Worm (Caenorhabditis elegans) whole organism, L1 larva: Measurements from ENCODE around the gene noa-1.
A peak's percentile ranks its signal among the peaks of the same experiment; 100 is the strongest.

Experiments
- C04F5.9 ChIP-seq: sonication (generic microtip); optimal IDR thresholded peaks from 2 replicates; lab custom pipeline; 2016; ENCODE audit warnings: missing genetic modification characterization, missing compliant biosample characterization
- C16A3.4 ChIP-seq: fragments of 150-350 bp; optimal IDR thresholded peaks from 2 replicates; lab custom pipeline; 2014; ENCODE audit warnings: missing biosample characterization, missing genetic modification characterization
- C34B4.2 ChIP-seq: sonication (generic microtip); optimal IDR thresholded peaks from 2 replicates; lab custom pipeline; 2017; ENCODE audit warnings: mild to moderate bottlenecking, missing genetic modification characterization, missing compliant biosample characterization
- aha-1 ChIP-seq: fragments of 150-350 bp; optimal IDR thresholded peaks from 2 replicates; lab custom pipeline; 2014; ENCODE audit warnings: missing biosample characterization, missing genetic modification characterization
- aly-2 ChIP-seq: fragments of 150-350 bp; optimal IDR thresholded peaks from 2 replicates; lab custom pipeline; 2014; ENCODE audit warnings: missing biosample characterization, missing genetic modification characterization
- ama-1 ChIP-seq: fragments of 150-350 bp; optimal IDR thresholded peaks from 2 replicates; lab custom pipeline; 2014
- blmp-1 ChIP-seq: fragments of 150-350 bp; optimal IDR thresholded peaks from 2 replicates; lab custom pipeline; 2014; ENCODE audit warnings: missing biosample characterization, missing genetic modification characterization
- ceh-8 ChIP-seq: fragments of 200-800 bp; sonication (Bioruptor generic); optimal IDR thresholded peaks from 2 replicates; lab custom pipeline; 2018; ENCODE audit warnings: mild to moderate bottlenecking, missing genetic modification characterization, moderate library complexity, missing compliant biosample characterization
- ceh-82 ChIP-seq, 3 experiments: fragments of 150-350 bp in 1 of 3; sonication (generic microtip) in 2 of 3; optimal IDR thresholded peaks; 2 replicates each; lab custom pipeline; 2014 to 2017; ENCODE audit warnings: missing biosample characterization in 3 of 3, missing genetic modification characterization in 3 of 3
- ceh-88 ChIP-seq: fragments of 200-800 bp; sonication (Bioruptor generic); IDR thresholded peaks from 2 replicates; pipeline ENCODE4 v1.3.6; 2022; ENCODE audit warnings: missing genetic modification characterization, missing compliant biosample characterization
- ceh-90 ChIP-seq: sonication (generic microtip); optimal IDR thresholded peaks from 2 replicates; lab custom pipeline; 2016; ENCODE audit warnings: missing genetic modification characterization, missing compliant biosample characterization
- dpl-1 ChIP-seq, 3 experiments: fragments of 150-350 bp in 2 of 3; sonication (generic microtip) in 1 of 3; optimal IDR thresholded peaks; 2 replicates each; lab custom pipeline; 2014 to 2017; ENCODE audit warnings: missing biosample characterization in 3 of 3, missing genetic modification characterization in 3 of 3, missing genetic modification reagents in 3 of 3
- dsc-1 ChIP-seq: sonication (generic microtip); optimal IDR thresholded peaks from 2 replicates; lab custom pipeline; 2016; ENCODE audit warnings: mild to moderate bottlenecking, missing genetic modification characterization, missing compliant biosample characterization
- efl-1 ChIP-seq, 4 experiments: fragments of 150-350 bp; optimal IDR thresholded peaks in 3 of 4; peaks in 1 of 4; 1 replicate in 1 of 4; 2 replicates in 3 of 4; lab custom pipeline; 2014; ENCODE audit warnings: missing biosample characterization in 2 of 4, missing genetic modification characterization in 2 of 4, missing genetic modification reagents in 2 of 4
- egl-13 ChIP-seq: sonication (generic microtip); optimal IDR thresholded peaks from 2 replicates; lab custom pipeline; 2016; ENCODE audit warnings: missing genotype, missing genetic modification reagents, missing genetic modification characterization, missing compliant biosample characterization
- elt-2 ChIP-seq: sonication (generic microtip); optimal IDR thresholded peaks from 2 replicates; lab custom pipeline; 2016; ENCODE audit warnings: missing genetic modification characterization, mild to moderate bottlenecking, inconsistent platforms, missing compliant biosample characterization, missing genetic modification reagents
- fkh-8 ChIP-seq: sonication (generic microtip); optimal IDR thresholded peaks from 2 replicates; lab custom pipeline; 2016; ENCODE audit warnings: mild to moderate bottlenecking, missing genetic modification characterization, missing compliant biosample characterization
- fos-1 ChIP-seq: fragments of 150-350 bp; optimal IDR thresholded peaks from 2 replicates; lab custom pipeline; 2014; ENCODE audit warnings: missing biosample characterization, missing genetic modification characterization
- hlh-4 ChIP-seq: sonication (generic microtip); optimal IDR thresholded peaks from 2 replicates; lab custom pipeline; 2016; ENCODE audit warnings: mild to moderate bottlenecking, missing genetic modification characterization, missing compliant biosample characterization
- hpl-2 ChIP-seq: fragments of 150-350 bp; optimal IDR thresholded peaks from 2 replicates; lab custom pipeline; 2014; ENCODE audit warnings: missing biosample characterization, missing genetic modification reagents, missing genetic modification characterization
- isw-1 ChIP-seq: fragments of 200-800 bp; sonication (Bioruptor generic); IDR thresholded peaks from 2 replicates; pipeline ENCODE4 v1.3.6; 2022; ENCODE audit warnings: missing genetic modification characterization, missing compliant biosample characterization
- jun-1 ChIP-seq: fragments of 150-350 bp; optimal IDR thresholded peaks from 2 replicates; lab custom pipeline; 2014; ENCODE audit warnings: missing biosample characterization, missing genetic modification reagents, missing genetic modification characterization
- lin-13 ChIP-seq: fragments of 150-350 bp; optimal IDR thresholded peaks from 2 replicates; lab custom pipeline; 2014; ENCODE audit warnings: missing biosample characterization, missing genetic modification reagents, missing genetic modification characterization
- lin-14 ChIP-seq: fragments of 200-800 bp; sonication (Bioruptor generic); optimal IDR thresholded peaks from 2 replicates; lab custom pipeline; 2018; ENCODE audit warnings: mild to moderate bottlenecking, missing genetic modification characterization, moderate library complexity, missing compliant biosample characterization
- lin-15B ChIP-seq: fragments of 150-350 bp; sonication (generic microtip); optimal IDR thresholded peaks from 3 replicates; lab custom pipeline; 2014; ENCODE audit warnings: missing biosample characterization, missing genetic modification characterization
- lin-35 ChIP-seq, 2 experiments: fragments of 150-350 bp; optimal IDR thresholded peaks; 2 replicates each; lab custom pipeline; 2014; ENCODE audit warnings: missing biosample characterization in 2 of 2, missing genetic modification characterization in 2 of 2, missing genetic modification reagents in 2 of 2
- lin-39 ChIP-seq: fragments of 150-350 bp; optimal IDR thresholded peaks from 2 replicates; lab custom pipeline; 2014; ENCODE audit warnings: missing biosample characterization, missing genetic modification reagents, missing genetic modification characterization
- lsy-2 ChIP-seq, 2 experiments: fragments of 150-350 bp; optimal IDR thresholded peaks; 2 replicates each; lab custom pipeline; 2014; ENCODE audit warnings: missing biosample characterization in 2 of 2, missing genetic modification characterization in 2 of 2
- mab-9 ChIP-seq: fragments of 200-800 bp; sonication (Bioruptor generic); IDR thresholded peaks from 2 replicates; pipeline ENCODE4 v1.3.6; 2022; ENCODE audit warnings: missing genetic modification reagents, missing genetic modification characterization, missing compliant biosample characterization
- mef-2 ChIP-seq: fragments of 150-350 bp; optimal IDR thresholded peaks from 2 replicates; lab custom pipeline; 2014; ENCODE audit warnings: missing biosample characterization, missing genetic modification characterization
- nhr-12 ChIP-seq: sonication (generic microtip); optimal IDR thresholded peaks from 2 replicates; lab custom pipeline; 2017; ENCODE audit warnings: missing biosample characterization, missing genetic modification characterization
- nhr-19 ChIP-seq: fragments of 200-800 bp; sonication (Bioruptor generic); conservative IDR thresholded peaks from 2 replicates; pipeline ENCODE4 v1.3.6; 2022; ENCODE audit warnings: missing genetic modification characterization, missing compliant biosample characterization
- nhr-20 ChIP-seq: sonication (generic microtip); optimal IDR thresholded peaks from 2 replicates; lab custom pipeline; 2016; ENCODE audit warnings: mild to moderate bottlenecking, missing genetic modification characterization, missing compliant biosample characterization
- nhr-237 ChIP-seq: fragments of 150-350 bp; optimal IDR thresholded peaks from 2 replicates; lab custom pipeline; 2014; ENCODE audit warnings: missing biosample characterization, missing genetic modification characterization
- nhr-28 ChIP-seq: fragments of 150-350 bp; optimal IDR thresholded peaks from 2 replicates; lab custom pipeline; 2014; ENCODE audit warnings: missing biosample characterization, missing genetic modification characterization
- nhr-76 ChIP-seq: sonication (generic microtip); optimal IDR thresholded peaks from 2 replicates; lab custom pipeline; 2017; ENCODE audit warnings: missing biosample characterization, missing genetic modification characterization
- nhr-85 ChIP-seq: sonication (generic microtip); peaks from one replicate; lab custom pipeline; 2016; ENCODE audit warnings: missing genetic modification characterization, inconsistent platforms, missing compliant biosample characterization
- nhr-90 ChIP-seq: sonication (generic microtip); optimal IDR thresholded peaks from 2 replicates; lab custom pipeline; 2016; ENCODE audit warnings: mild to moderate bottlenecking, missing genetic modification characterization, missing compliant biosample characterization; ENCODE audit not compliant: poor library complexity
- pag-3 ChIP-seq: sonication (generic microtip); optimal IDR thresholded peaks from 2 replicates; lab custom pipeline; 2017; ENCODE audit warnings: missing genetic modification characterization, mild to moderate bottlenecking, missing compliant biosample characterization, antibody characterized with exemption, borderline replicate concordance; ENCODE audit not compliant: insufficient read depth
- pqm-1 ChIP-seq: sonication (generic microtip); optimal IDR thresholded peaks from 3 replicates; lab custom pipeline; 2017; ENCODE audit warnings: missing biosample characterization, missing genetic modification characterization
- rnt-1 ChIP-seq: sonication (generic microtip); optimal IDR thresholded peaks from 2 replicates; lab custom pipeline; 2016; ENCODE audit warnings: mild to moderate bottlenecking, missing genetic modification characterization, moderate library complexity, missing compliant biosample characterization
- sox-4 ChIP-seq: sonication (generic microtip); optimal IDR thresholded peaks from 2 replicates; lab custom pipeline; 2016; ENCODE audit warnings: missing genetic modification characterization, missing compliant biosample characterization
- tbx-2 ChIP-seq: sonication (generic microtip); optimal IDR thresholded peaks from 2 replicates; lab custom pipeline; 2016; ENCODE audit warnings: missing genetic modification characterization, missing compliant biosample characterization
- unc-130 ChIP-seq: fragments of 150-350 bp; optimal IDR thresholded peaks from 2 replicates; lab custom pipeline; 2017; ENCODE audit warnings: missing biosample characterization, missing genetic modification characterization, inconsistent platforms
- unc-30 ChIP-seq: sonication (generic microtip); optimal IDR thresholded peaks from 2 replicates; lab custom pipeline; 2017; ENCODE audit warnings: missing biosample characterization, missing genetic modification characterization
- unc-62 ChIP-seq: fragments of 150-350 bp; optimal IDR thresholded peaks from 2 replicates; lab custom pipeline; 2014; ENCODE audit warnings: missing biosample characterization, missing genetic modification reagents, missing genetic modification characterization
- unc-98 ChIP-seq: fragments of 200-800 bp; sonication (Bioruptor generic); IDR thresholded peaks from 2 replicates; pipeline ENCODE4 v1.3.6; 2022; ENCODE audit warnings: missing genetic modification characterization, missing compliant biosample characterization
- ztf-11 ChIP-seq, 2 experiments: sonication (generic microtip); optimal IDR thresholded peaks; 2 replicates each; lab custom pipeline; 2016 to 2017; ENCODE audit warnings: missing genetic modification characterization in 2 of 2, missing biosample characterization in 1 of 2, missing compliant biosample characterization in 1 of 2
- ztf-4 ChIP-seq: fragments of 150-350 bp; optimal IDR thresholded peaks from 2 replicates; lab custom pipeline; 2014; ENCODE audit warnings: missing biosample characterization, missing genetic modification characterization

Gene noa-1

DNA sequence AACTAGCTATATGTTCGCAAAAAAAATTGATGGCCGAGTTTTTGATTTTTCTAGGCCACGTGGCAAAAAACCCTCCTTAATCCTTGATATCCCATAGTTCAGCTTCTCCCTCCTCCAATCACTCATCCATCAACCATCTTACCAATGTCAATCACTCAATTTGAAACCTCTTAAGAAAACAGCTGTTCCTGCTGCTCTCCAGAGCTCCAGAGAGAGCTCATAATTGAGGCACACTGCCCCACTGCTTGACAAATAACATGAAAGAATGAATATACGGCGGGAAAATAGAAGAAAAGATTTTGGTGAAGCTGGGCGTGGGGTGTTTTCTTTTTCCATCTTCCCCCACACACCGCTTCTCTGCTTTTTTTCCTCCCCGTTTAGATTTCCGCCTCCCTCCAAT lies 40.3 kb downstream of the noa-1 start:
- TF ChIP-seq nhr-19 (GFP tag; lab: Robert Waterston, UW): 0 out of 2 replicates have a peak, but pooled peaks have one; percentile 4
- TF ChIP-seq egl-13 (tag; lab: Kevin White, UChicago): no peak
- no peak for TF ChIP-seq lin-35 (GFP tag; optimal IDR thresholded peaks at IDR 0.05; lab: Kevin White, UChicago)
- TF ChIP-seq nhr-76 (tag; lab: Kevin White, UChicago): no peak
- TF ChIP-seq ceh-82 (tag; optimal IDR thresholded peaks at IDR 0.05; lab: Kevin White, UChicago): no peak
- no peak for TF ChIP-seq lsy-2 (tag; optimal IDR thresholded peaks at IDR 0.05; lab: Kevin White, UChicago)
- peak; percentile 43 for TF ChIP-seq lin-14 (GFP tag; lab: Kevin White, UChicago)
- TF ChIP-seq ceh-8: no peak
- no peak for TF ChIP-seq unc-62
- no peak for TF ChIP-seq nhr-28 (tag; lab: Kevin White, UChicago)
- TF ChIP-seq elt-2: no peak
- TF ChIP-seq dpl-1 (GFP tag; optimal IDR thresholded peaks at IDR 0.05; lab: Kevin White, UChicago): no peak
- TF ChIP-seq fos-1 (tag; lab: Kevin White, UChicago): no peak
- TF ChIP-seq lin-13 (GFP tag; lab: Kevin White, UChicago): no peak
- no peak for TF ChIP-seq ama-1 (lab: Kevin White, UChicago)
- TF ChIP-seq aly-2 (tag; lab: Kevin White, UChicago): no peak
- no peak for TF ChIP-seq efl-1 (optimal IDR thresholded peaks at IDR 0.05; lab: Kevin White, UChicago)
- TF ChIP-seq efl-1 (GFP tag; optimal IDR thresholded peaks at IDR 0.05 in 1 of 2; lab: Kevin White, UChicago): no peak
- no peak for TF ChIP-seq sox-4
- peak; percentile 66 for TF ChIP-seq rnt-1
- TF ChIP-seq unc-98 (GFP tag; lab: Robert Waterston, UW): no peak
- TF ChIP-seq dsc-1: no peak
- no peak for TF ChIP-seq hlh-4 (tag; lab: Kevin White, UChicago)

DNA sequence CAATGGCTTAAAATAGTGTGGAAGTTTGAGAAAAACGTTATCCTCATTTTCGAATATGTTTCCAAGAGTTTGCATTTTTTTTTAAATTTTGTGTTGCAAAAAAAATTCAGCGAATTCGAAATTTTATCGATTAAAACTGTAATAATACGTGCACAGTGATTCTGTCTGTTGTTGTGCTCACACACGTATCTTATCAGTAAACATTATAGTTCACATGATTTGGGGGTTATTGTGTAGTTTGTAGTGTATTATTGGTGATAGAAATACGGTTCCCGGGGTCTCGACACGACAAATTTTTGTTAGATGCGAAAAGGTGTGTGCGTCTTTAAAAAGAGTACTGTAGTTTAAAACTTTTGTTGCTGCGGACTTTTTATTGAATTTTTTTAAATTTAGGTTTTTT lies 45.1 kb downstream of the noa-1 start, which contains the start of gene drr-1:
Gene drr-1, minus strand, starts transcription at position 183 of the 400 bp plus-strand sequence.
- peak; percentile 51 for TF ChIP-seq elt-2
- TF ChIP-seq lin-39 (tag; lab: Kevin White, UChicago): no peak
- TF ChIP-seq isw-1: no peak
- TF ChIP-seq unc-30: no peak
- no peak for TF ChIP-seq nhr-90 (tag; lab: Kevin White, UChicago)
- TF ChIP-seq blmp-1 (tag; lab: Kevin White, UChicago): no peak
- no peak for TF ChIP-seq egl-13 (tag; lab: Kevin White, UChicago)
- no peak for TF ChIP-seq nhr-12 (tag; lab: Kevin White, UChicago)
- TF ChIP-seq nhr-237 (tag; lab: Kevin White, UChicago): no peak
- TF ChIP-seq ztf-4 (tag; lab: Kevin White, UChicago): no peak
- no peak for TF ChIP-seq pag-3
- TF ChIP-seq nhr-76 (tag; lab: Kevin White, UChicago): no peak
- TF ChIP-seq tbx-2 (tag; lab: Kevin White, UChicago): no peak
- TF ChIP-seq lin-15B (tag; lab: Kevin White, UChicago): no peak
- no peak for TF ChIP-seq nhr-85 (tag; lab: Kevin White, UChicago)
- TF ChIP-seq ceh-90 (tag; lab: Kevin White, UChicago): no peak
- TF ChIP-seq lin-35 (GFP tag; optimal IDR thresholded peaks at IDR 0.05; lab: Kevin White, UChicago): peak in 1 of 2 experiments; percentile 4
- TF ChIP-seq, all 84 proteins: peak for 2

DNA sequence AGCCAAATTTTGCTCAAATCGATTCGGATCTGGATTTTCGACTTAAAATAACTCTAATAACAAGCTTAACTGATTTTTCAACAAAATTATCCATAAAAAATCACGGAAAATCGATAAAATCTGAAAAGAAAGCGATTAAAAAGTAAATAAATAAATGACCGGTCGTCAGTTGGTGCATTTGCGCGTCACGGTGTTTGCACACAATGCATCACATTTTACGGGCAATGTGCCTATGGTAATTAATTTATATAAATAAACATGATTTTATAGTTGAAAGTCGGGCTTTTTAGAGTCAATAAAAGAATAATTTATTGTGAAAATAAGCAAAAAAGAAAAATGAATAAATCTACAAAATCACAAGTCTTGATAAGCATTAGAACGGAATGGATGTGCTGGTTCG lies 46.1 kb downstream of the noa-1 start:
- peak; percentile 25 for TF ChIP-seq rnt-1
- TF ChIP-seq jun-1: no peak
- TF ChIP-seq ceh-88 (GFP tag; lab: Robert Waterston, UW): no peak
- TF ChIP-seq nhr-76 (tag; lab: Kevin White, UChicago): no peak
- TF ChIP-seq hpl-2 (GFP tag; lab: Kevin White, UChicago): no peak
- peak; percentile 7 for TF ChIP-seq sox-4
- no peak for TF ChIP-seq C34B4.2 (tag; lab: Kevin White, UChicago)
- no peak for TF ChIP-seq C04F5.9
- TF ChIP-seq unc-30: no peak
- no peak for TF ChIP-seq pqm-1 (tag; lab: Kevin White, UChicago)
- TF ChIP-seq mef-2 (tag; lab: Kevin White, UChicago): no peak
- peak; percentile 68 to 69 for TF ChIP-seq lsy-2 (tag; optimal IDR thresholded peaks at IDR 0.05; lab: Kevin White, UChicago)
- TF ChIP-seq unc-130: peak; percentile 57
- peak in 2 of 3 experiments; percentile 51 to 62 for TF ChIP-seq dpl-1 (GFP tag; optimal IDR thresholded peaks at IDR 0.05; lab: Kevin White, UChicago)
- TF ChIP-seq fkh-8 (tag; lab: Kevin White, UChicago): no peak
- no peak for TF ChIP-seq fos-1 (tag; lab: Kevin White, UChicago)
- no peak for TF ChIP-seq nhr-237 (tag; lab: Kevin White, UChicago)
- TF ChIP-seq ztf-11 (tag; optimal IDR thresholded peaks at IDR 0.05; lab: Kevin White, UChicago): no peak
- peak; percentile 15 for TF ChIP-seq C16A3.4 (tag; lab: Kevin White, UChicago)
- TF ChIP-seq ceh-90 (tag; lab: Kevin White, UChicago): no peak
- TF ChIP-seq efl-1 (optimal IDR thresholded peaks at IDR 0.05; lab: Kevin White, UChicago): peak; percentile 25 to 54
- TF ChIP-seq efl-1 (GFP tag; optimal IDR thresholded peaks at IDR 0.05 in 1 of 2; lab: Kevin White, UChicago): peak; percentile 62 to 93
- TF ChIP-seq mab-9 (GFP tag; lab: Robert Waterston, UW): no peak
- TF ChIP-seq aha-1 (tag; lab: Kevin White, UChicago): no peak
- TF ChIP-seq nhr-20 (tag; lab: Kevin White, UChicago): peak; percentile 26
